Fruit fly (Drosophila melanogaster) whole organism, embryonic: ENCODE measurements around the gene CG6951.

Source experiments
- Atf-2 ChIP-seq: fragments of 200-800 bp; sonication (Bioruptor generic); optimal IDR thresholded peaks from 2 replicates; lab custom pipeline; 2016; ENCODE audit warnings: missing biosample characterization, missing genetic modification characterization
- Awh ChIP-seq: fragments of 200-800 bp; sonication (Bioruptor generic); IDR thresholded peaks from 2 replicates; pipeline ENCODE4, ENCODE4 v1.3.6; 2022; ENCODE audit warnings: missing biosample characterization, missing genetic modification characterization
- Blimp-1 ChIP-seq: fragments of 200-800 bp; sonication (Bioruptor generic); optimal IDR thresholded peaks from 3 replicates; lab custom pipeline; 2018; ENCODE audit warnings: missing biosample characterization, missing genetic modification characterization, mild to moderate bottlenecking, moderate library complexity, missing genetic modification reagents
- CG11247 ChIP-seq: fragments of 200-800 bp; sonication (Bioruptor generic); IDR thresholded peaks from 2 replicates; pipeline ENCODE4 v1.3.6; 2022; ENCODE audit warnings: missing biosample characterization, missing genetic modification characterization
- CG12659 ChIP-seq: fragments of 200-800 bp; sonication (Bioruptor generic); optimal IDR thresholded peaks from 3 replicates; lab custom pipeline; 2017; ENCODE audit warnings: mild to moderate bottlenecking, missing biosample characterization, missing genetic modification reagents, missing genetic modification characterization
- CG13296 ChIP-seq: fragments of 200-800 bp; sonication (Bioruptor generic); optimal IDR thresholded peaks from 3 replicates; lab custom pipeline; 2018; ENCODE audit warnings: missing biosample characterization, mild to moderate bottlenecking, missing genetic modification characterization
- CG14050 ChIP-seq: fragments of 200-800 bp; sonication (Bioruptor generic); IDR thresholded peaks from 3 replicates; pipeline ENCODE4 v1.3.6; 2022; ENCODE audit warnings: missing biosample characterization, missing genetic modification characterization
- CG14441 ChIP-seq: fragments of 200-800 bp; sonication (Bioruptor generic); IDR thresholded peaks from 2 replicates; pipeline ENCODE4 v1.3.6; 2022; ENCODE audit warnings: missing biosample characterization, missing genetic modification characterization
- CG2116 ChIP-seq: fragments of 200-800 bp; sonication (Bioruptor generic); optimal IDR thresholded peaks from 3 replicates; lab custom pipeline; 2018; ENCODE audit warnings: missing biosample characterization, mild to moderate bottlenecking, missing genetic modification characterization
- CG2678 ChIP-seq: fragments of 200-800 bp; sonication (Bioruptor generic); optimal IDR thresholded peaks from 3 replicates; lab custom pipeline; 2019; ENCODE audit warnings: missing biosample characterization, mild to moderate bottlenecking, missing genetic modification characterization, moderate library complexity
- CG2712 ChIP-seq: fragments of 200-800 bp; optimal IDR thresholded peaks from 3 replicates; lab custom pipeline; 2019; ENCODE audit warnings: missing biosample characterization, mild to moderate bottlenecking, missing genetic modification characterization, moderate library complexity
- CG33213 ChIP-seq: fragments of 200-800 bp; sonication (Bioruptor generic); optimal IDR thresholded peaks from 3 replicates; lab custom pipeline; 2016; ENCODE audit warnings: missing biosample characterization, missing genetic modification characterization
- CG4707 ChIP-seq: fragments of 200-800 bp; sonication (Bioruptor generic); optimal IDR thresholded peaks from 2 replicates; lab custom pipeline; 2018; ENCODE audit warnings: missing biosample characterization, mild to moderate bottlenecking, missing genetic modification characterization, moderate library complexity
- CG7963 ChIP-seq: fragments of 200-800 bp; sonication (Bioruptor generic); IDR thresholded peaks from 3 replicates; pipeline ENCODE4 v1.3.6; 2022; ENCODE audit warnings: missing biosample characterization, missing genetic modification characterization; ENCODE audit not compliant: partially characterized antibody
- CG9609 ChIP-seq: fragments of 200-800 bp; sonication (Bioruptor generic); optimal IDR thresholded peaks from 3 replicates; lab custom pipeline; 2016; ENCODE audit warnings: missing biosample characterization, missing genetic modification characterization
- CG9876 ChIP-seq: fragments of 200-800 bp; sonication (Bioruptor generic); optimal IDR thresholded peaks from 2 replicates; lab custom pipeline; 2016; ENCODE audit warnings: missing biosample characterization, missing genetic modification characterization
- D ChIP-seq, 2 experiments: fragments of 200-800 bp in 1 of 2; fragments of >200 bp in 1 of 2; sonication (Bioruptor generic) in 1 of 2; optimal IDR thresholded peaks; 2 replicates in 1 of 2; 3 replicates in 1 of 2; lab custom pipeline; 2017; ENCODE audit warnings: mild to moderate bottlenecking in 1 of 2, missing biosample characterization in 1 of 2, missing genetic modification characterization in 1 of 2, missing genetic modification reagents in 1 of 2
- E2f1 ChIP-seq: fragments of 200-800 bp; sonication (Bioruptor generic); IDR thresholded peaks from 2 replicates; pipeline ENCODE4 v1.3.6; 2022; ENCODE audit warnings: missing biosample characterization, missing genetic modification characterization
- GATAe ChIP-seq: fragments of 200-800 bp; sonication (Bioruptor generic); conservative IDR thresholded peaks from 2 replicates; pipeline ENCODE4 v1.3.6; 2022; ENCODE audit warnings: missing biosample characterization, missing genetic modification characterization
- Hsf ChIP-seq: fragments of 200-800 bp; sonication (Bioruptor generic); optimal IDR thresholded peaks from 3 replicates; lab custom pipeline; 2016; ENCODE audit warnings: missing biosample characterization, missing genetic modification characterization
- MBD-R2 ChIP-seq: fragments of 200-800 bp; sonication (Bioruptor generic); IDR thresholded peaks from 2 replicates; pipeline ENCODE4 v1.3.6; 2022; ENCODE audit warnings: missing biosample characterization, missing genetic modification characterization
- MTF-1 ChIP-seq: fragments of 200-800 bp; sonication (Bioruptor generic); optimal IDR thresholded peaks from 2 replicates; lab custom pipeline; 2018; ENCODE audit warnings: missing biosample characterization, mild to moderate bottlenecking, missing genetic modification characterization, borderline replicate concordance
- Max ChIP-seq: fragments of 200-800 bp; sonication (Bioruptor generic); optimal IDR thresholded peaks from 2 replicates; lab custom pipeline; 2016; ENCODE audit warnings: missing biosample characterization, mild to moderate bottlenecking, missing genetic modification characterization
- Neu2 ChIP-seq: fragments of 200-800 bp; sonication (Bioruptor generic); optimal IDR thresholded peaks from 3 replicates; lab custom pipeline; 2016; ENCODE audit warnings: missing biosample characterization, missing genetic modification characterization, borderline replicate concordance
- Sox100B ChIP-seq: fragments of 200-800 bp; sonication (Bioruptor generic); optimal IDR thresholded peaks from 3 replicates; lab custom pipeline; 2018; ENCODE audit warnings: missing biosample characterization, mild to moderate bottlenecking, missing genetic modification characterization
- Vsx1 ChIP-seq: fragments of 200-800 bp; sonication (Bioruptor generic); optimal IDR thresholded peaks from 2 replicates; lab custom pipeline; 2017; ENCODE audit warnings: missing biosample characterization, mild to moderate bottlenecking, missing genetic modification characterization, missing genetic modification reagents
- Xbp1 ChIP-seq: fragments of 200-800 bp; sonication (Bioruptor generic); optimal IDR thresholded peaks from 3 replicates; lab custom pipeline; 2016; ENCODE audit warnings: missing biosample characterization, mild to moderate bottlenecking, missing genetic modification characterization
- ara ChIP-seq: fragments of 200-800 bp; sonication (Bioruptor generic); IDR thresholded peaks from 2 replicates; pipeline ENCODE4 v1.3.6; 2022; ENCODE audit warnings: missing biosample characterization, missing genetic modification characterization
- cas ChIP-seq: fragments of 200-800 bp; sonication (Bioruptor generic); IDR thresholded peaks from 2 replicates; pipeline ENCODE4 v1.3.6; 2022; ENCODE audit warnings: missing biosample characterization, missing genetic modification characterization
- corto ChIP-seq: fragments of 200-800 bp; sonication (Bioruptor generic); optimal IDR thresholded peaks from 2 replicates; lab custom pipeline; 2016; ENCODE audit warnings: missing biosample characterization, mild to moderate bottlenecking, missing genetic modification characterization, moderate library complexity
- dm ChIP-seq: fragments of 200-800 bp; sonication (Bioruptor generic); optimal IDR thresholded peaks from 3 replicates; lab custom pipeline; 2016; ENCODE audit warnings: missing biosample characterization, missing genetic modification characterization
- dmrt99B ChIP-seq: fragments of 200-800 bp; sonication (Bioruptor generic); optimal IDR thresholded peaks from 2 replicates; lab custom pipeline; 2018; ENCODE audit warnings: missing biosample characterization, mild to moderate bottlenecking, missing genetic modification characterization, moderate library complexity
- exex ChIP-seq: fragments of 200-800 bp; sonication (Bioruptor generic); optimal IDR thresholded peaks from 4 replicates; lab custom pipeline; 2018; ENCODE audit warnings: missing biosample characterization, mild to moderate bottlenecking, missing genetic modification characterization, moderate library complexity
- grn ChIP-seq: fragments of 200-800 bp; sonication (Bioruptor generic); optimal IDR thresholded peaks from 3 replicates; lab custom pipeline; 2017; ENCODE audit warnings: missing biosample characterization, missing genetic modification characterization
- hbn ChIP-seq: fragments of 200-800 bp; sonication (Bioruptor generic); IDR thresholded peaks from 2 replicates; pipeline ENCODE4 v1.3.6; 2022; ENCODE audit warnings: missing biosample characterization, missing genetic modification characterization; ENCODE audit not compliant: partially characterized antibody
- hth ChIP-seq: fragments of >200 bp; optimal IDR thresholded peaks from 2 replicates; lab custom pipeline; 2017; ENCODE audit warnings: inconsistent platforms
- insv ChIP-seq, 2 experiments: fragments of 200-800 bp; sonication (Bioruptor generic); optimal IDR thresholded peaks; 3 replicates each; lab custom pipeline; 2016 to 2018; ENCODE audit warnings: missing biosample characterization in 2 of 2, missing genetic modification characterization in 2 of 2
- jumu ChIP-seq: fragments of 200-800 bp; sonication (Bioruptor generic); optimal IDR thresholded peaks from 3 replicates; lab custom pipeline; 2016; ENCODE audit warnings: missing biosample characterization, missing genetic modification characterization
- lab ChIP-seq: fragments of 200-800 bp; sonication (Bioruptor generic); optimal IDR thresholded peaks from 3 replicates; lab custom pipeline; 2017; ENCODE audit warnings: missing biosample characterization, missing genetic modification characterization, mild to moderate bottlenecking, moderate library complexity, missing genetic modification reagents
- mirr ChIP-seq: fragments of 200-800 bp; sonication (Bioruptor generic); optimal IDR thresholded peaks from 3 replicates; lab custom pipeline; 2018; ENCODE audit warnings: missing biosample characterization, mild to moderate bottlenecking, missing genetic modification characterization
- onecut ChIP-seq: fragments of 200-800 bp; sonication (Bioruptor generic); IDR thresholded peaks from 2 replicates; pipeline ENCODE4 v1.3.6; 2022; ENCODE audit warnings: missing biosample characterization, missing genetic modification characterization
- pfk ChIP-seq: fragments of 200-800 bp; sonication (Bioruptor generic); optimal IDR thresholded peaks from 2 replicates; lab custom pipeline; 2018; ENCODE audit warnings: missing biosample characterization, mild to moderate bottlenecking, missing genetic modification characterization, moderate library complexity
- pros ChIP-seq: fragments of 200-800 bp; sonication (Bioruptor generic); optimal IDR thresholded peaks from 3 replicates; lab custom pipeline; 2019; ENCODE audit warnings: missing biosample characterization, mild to moderate bottlenecking, missing genetic modification characterization, moderate library complexity
- run ChIP-seq: fragments of 200-800 bp; sonication (Bioruptor generic); optimal IDR thresholded peaks from 3 replicates; lab custom pipeline; 2018; ENCODE audit warnings: missing biosample characterization, mild to moderate bottlenecking, missing genetic modification characterization
- seq ChIP-seq: fragments of 200-800 bp; sonication (Bioruptor generic); IDR thresholded peaks from 2 replicates; pipeline ENCODE4 v1.3.6; 2022; ENCODE audit warnings: missing biosample characterization, missing genetic modification characterization
- sim ChIP-seq: fragments of 200-800 bp; sonication (Bioruptor generic); IDR thresholded peaks from 2 replicates; pipeline ENCODE4 v1.3.6; 2022; ENCODE audit warnings: missing biosample characterization, missing genetic modification characterization
- stwl ChIP-seq: fragments of 200-800 bp; sonication (Bioruptor generic); optimal IDR thresholded peaks from 3 replicates; lab custom pipeline; 2018; ENCODE audit warnings: missing biosample characterization, mild to moderate bottlenecking, missing genetic modification characterization, moderate library complexity
- vnd ChIP-seq: fragments of 200-800 bp; sonication (Bioruptor generic); IDR thresholded peaks from 3 replicates; pipeline ENCODE4 v1.3.6; 2022; ENCODE audit warnings: missing biosample characterization, missing genetic modification characterization; ENCODE audit not compliant: partially characterized antibody
- wor ChIP-seq: fragments of 200-800 bp; sonication (Bioruptor generic); IDR thresholded peaks from 2 replicates; pipeline ENCODE4 v1.3.6; 2022; ENCODE audit warnings: missing biosample characterization, missing genetic modification characterization
- zfh2 ChIP-seq: fragments of 200-800 bp; sonication (Bioruptor generic); optimal IDR thresholded peaks from 2 replicates; lab custom pipeline; 2016; ENCODE audit warnings: missing biosample characterization, missing genetic modification characterization

Gene CG6951

DNA sequence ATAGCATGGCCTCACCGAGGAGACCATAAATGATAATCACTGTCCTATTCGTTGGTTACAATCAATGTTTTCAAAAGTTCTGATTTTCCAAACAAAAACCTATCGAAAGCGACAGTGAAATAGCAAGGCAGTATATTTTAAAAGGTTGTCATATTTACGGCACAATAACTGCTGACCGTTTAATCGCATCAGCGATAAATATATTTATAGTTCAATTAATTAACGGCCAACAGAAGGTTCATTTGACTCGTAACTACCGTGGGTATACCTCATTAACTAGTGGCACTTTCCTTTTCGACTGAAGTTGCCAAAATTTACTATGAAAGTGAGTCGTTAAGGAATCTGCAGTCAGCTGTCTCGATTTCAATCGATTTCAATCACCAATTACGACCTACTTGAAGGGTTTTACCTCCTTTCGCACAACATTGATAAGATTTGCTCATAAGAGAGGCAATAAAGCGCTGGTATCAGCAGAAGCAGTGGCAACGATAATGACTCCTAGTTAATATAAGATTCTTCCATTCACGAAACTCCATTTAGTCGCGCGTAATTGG, 17.6 kb upstream of the CG6951 start, which contains the start of gene CG17147 (continued):
- TF ChIP-seq hth (lab: Kevin White, UChicago) (no peak), E2f1 (GFP tag; lab: Robert Waterston, UW) (no peak), MTF-1 (GFP tag; lab: Kevin White, UChicago) (no peak), cas (no peak), stwl (no peak), wor (GFP tag; lab: Robert Waterston, UW) (no peak), CG9609 (GFP tag; lab: Kevin White, UChicago) (no peak), Max (GFP tag; lab: Kevin White, UChicago) (no peak), CG14441 (GFP tag; lab: Robert Waterston, UW) (no peak), grn (GFP tag; lab: Kevin White, UChicago) (peak; percentile 56), Sox100B (no peak), seq (no peak), CG12659 (no peak), CG33213 (GFP tag; lab: Kevin White, UChicago) (no peak), GATAe (GFP tag; lab: Robert Waterston, UW) (no peak), Atf-2 (no peak), mirr (GFP tag; lab: Kevin White, UChicago) (peak; percentile 19), vnd (GFP tag; lab: Robert Waterston, UW) (no peak), Hsf (GFP tag; lab: Kevin White, UChicago) (no peak), CG2712 (tag; lab: Kevin White, UChicago) (no peak), CG7963 (GFP tag; lab: Robert Waterston, UW) (no peak), pfk (GFP tag; lab: Kevin White, UChicago) (no peak), dm (GFP tag; lab: Kevin White, UChicago) (no peak), run (tag; lab: Kevin White, UChicago) (no peak), sim (GFP tag; lab: Robert Waterston, UW) (no peak), Awh (GFP tag; lab: Robert Waterston, UW) (no peak), zfh2 (GFP tag; lab: Kevin White, UChicago) (no peak), insv (GFP tag; optimal IDR thresholded peaks at IDR 0.05; lab: Kevin White, UChicago) (no peak), D (optimal IDR thresholded peaks at IDR 0.05; lab: Kevin White, UChicago) (no peak), D (GFP tag; optimal IDR thresholded peaks at IDR 0.05; lab: Kevin White, UChicago) (no peak), hbn (GFP tag; lab: Robert Waterston, UW) (no peak), CG11247 (no peak), onecut (GFP tag; lab: Robert Waterston, UW) (no peak), dmrt99B (tag; lab: Kevin White, UChicago) (no peak), corto (GFP tag; lab: Kevin White, UChicago) (no peak), CG2678 (tag; lab: Kevin White, UChicago) (peak; percentile 19), CG9876 (GFP tag; lab: Kevin White, UChicago) (no peak), CG13296 (GFP tag; lab: Kevin White, UChicago) (peak; percentile 12), Neu2 (GFP tag; lab: Kevin White, UChicago) (no peak), CG2116 (no peak), exex (tag; lab: Kevin White, UChicago) (peak; percentile 97), jumu (GFP tag; lab: Kevin White, UChicago) (no peak), CG14050 (GFP tag; lab: Robert Waterston, UW) (no peak), Vsx1 (GFP tag; lab: Kevin White, UChicago) (peak; percentile 13), lab (peak; percentile 16), MBD-R2 (GFP tag; lab: Robert Waterston, UW) (no peak), Xbp1 (no peak), Blimp-1 (GFP tag; lab: Kevin White, UChicago) (no peak), CG4707 (GFP tag; lab: Kevin White, UChicago) (no peak), pros (GFP tag; lab: Kevin White, UChicago) (no peak), ara (no peak)
